Fruit fly (Drosophila melanogaster) whole organism, embryonic: ENCODE data around the gene ps.

Experiments
- CG10543 ChIP-seq: fragments of 200-800 bp; sonication (Bioruptor generic); optimal IDR thresholded peaks from 3 replicates; lab custom pipeline; 2017; ENCODE audit warnings: missing biosample characterization, mild to moderate bottlenecking, missing genetic modification characterization, moderate library complexity
- CG12104 ChIP-seq: fragments of 200-800 bp; sonication (Bioruptor generic); optimal IDR thresholded peaks from 3 replicates; lab custom pipeline; 2016; ENCODE audit warnings: missing biosample characterization, missing genetic modification characterization
- CG12769 ChIP-seq: fragments of 200-800 bp; sonication (Bioruptor generic); optimal IDR thresholded peaks from 2 replicates; lab custom pipeline; 2019; ENCODE audit warnings: missing biosample characterization, mild to moderate bottlenecking, missing genetic modification characterization, moderate library complexity
- CG13624 ChIP-seq: fragments of 200-800 bp; sonication (Bioruptor generic); optimal IDR thresholded peaks from 2 replicates; lab custom pipeline; 2016; ENCODE audit warnings: missing biosample characterization, missing genetic modification characterization
- CG14050 ChIP-seq: fragments of 200-800 bp; sonication (Bioruptor generic); IDR thresholded peaks from 3 replicates; pipeline ENCODE4 v1.3.6; 2022; ENCODE audit warnings: missing biosample characterization, missing genetic modification characterization
- CG14965 ChIP-seq: fragments of 200-800 bp; sonication (Bioruptor generic); optimal IDR thresholded peaks from 2 replicates; lab custom pipeline; 2016; ENCODE audit warnings: missing biosample characterization, missing genetic modification characterization, borderline replicate concordance
- CG15073 ChIP-seq: fragments of 200-800 bp; sonication (Bioruptor generic); optimal IDR thresholded peaks from 2 replicates; lab custom pipeline; 2016; ENCODE audit warnings: missing biosample characterization, missing genetic modification characterization
- CG15601 ChIP-seq: fragments of 200-800 bp; sonication (Bioruptor generic); optimal IDR thresholded peaks from 3 replicates; lab custom pipeline; 2019; ENCODE audit warnings: missing biosample characterization, mild to moderate bottlenecking, missing genetic modification characterization, moderate library complexity
- CG1602 ChIP-seq: fragments of 200-800 bp; sonication (Bioruptor generic); optimal IDR thresholded peaks from 3 replicates; lab custom pipeline; 2016; ENCODE audit warnings: missing biosample characterization, missing genetic modification characterization
- CG18476 ChIP-seq: fragments of 200-800 bp; sonication (Bioruptor generic); optimal IDR thresholded peaks from 2 replicates; lab custom pipeline; 2016; ENCODE audit warnings: missing biosample characterization, mild to moderate bottlenecking, missing genetic modification characterization
- CG18764 ChIP-seq: fragments of 200-800 bp; sonication (Bioruptor generic); optimal IDR thresholded peaks from 3 replicates; lab custom pipeline; 2016; ENCODE audit warnings: missing biosample characterization, missing genetic modification characterization
- CG34224 ChIP-seq: fragments of 200-800 bp; sonication (Bioruptor generic); IDR thresholded peaks from 3 replicates; pipeline ENCODE4 v1.3.6; 2022; ENCODE audit warnings: missing biosample characterization, missing genetic modification characterization; ENCODE audit not compliant: partially characterized antibody
- CG3726 ChIP-seq: fragments of 200-800 bp; sonication (Bioruptor generic); IDR thresholded peaks from 3 replicates; pipeline ENCODE4, ENCODE4 v1.3.6; 2022; ENCODE audit warnings: missing biosample characterization, missing genetic modification characterization
- CG6254 ChIP-seq: fragments of 200-800 bp; sonication (Bioruptor generic); optimal IDR thresholded peaks from 3 replicates; lab custom pipeline; 2017; ENCODE audit warnings: mild to moderate bottlenecking, missing biosample characterization, missing genetic modification reagents, missing genetic modification characterization
- CG6272 ChIP-seq: fragments of 200-800 bp; sonication (Bioruptor generic); IDR thresholded peaks from 2 replicates; pipeline ENCODE4 v1.3.6; 2022; ENCODE audit warnings: missing biosample characterization, missing genetic modification characterization
- CG7372 ChIP-seq: fragments of 200-800 bp; sonication (Bioruptor generic); IDR thresholded peaks from 2 replicates; pipeline ENCODE4 v1.3.6; 2022; ENCODE audit warnings: missing biosample characterization, missing genetic modification characterization
- CG7786 ChIP-seq: fragments of 200-800 bp; sonication (Bioruptor generic); optimal IDR thresholded peaks from 2 replicates; lab custom pipeline; 2016; ENCODE audit warnings: missing biosample characterization, missing genetic modification characterization
- CG8089 ChIP-seq: fragments of 200-800 bp; sonication (Bioruptor generic); optimal IDR thresholded peaks from 3 replicates; lab custom pipeline; 2016; ENCODE audit warnings: missing biosample characterization, missing genetic modification characterization
- CG8388 ChIP-seq: fragments of 200-800 bp; sonication (Bioruptor generic); optimal IDR thresholded peaks from 2 replicates; lab custom pipeline; 2019; ENCODE audit warnings: missing biosample characterization, mild to moderate bottlenecking, missing genetic modification characterization, moderate library complexity
- CG9797 ChIP-seq: fragments of 200-800 bp; sonication (Bioruptor generic); optimal IDR thresholded peaks from 3 replicates; lab custom pipeline; 2018; ENCODE audit warnings: missing biosample characterization, mild to moderate bottlenecking, missing genetic modification characterization
- D ChIP-seq, 2 experiments: fragments of 200-800 bp in 1 of 2; fragments of >200 bp in 1 of 2; sonication (Bioruptor generic) in 1 of 2; optimal IDR thresholded peaks; 2 replicates in 1 of 2; 3 replicates in 1 of 2; lab custom pipeline; 2017; ENCODE audit warnings: mild to moderate bottlenecking in 1 of 2, missing biosample characterization in 1 of 2, missing genetic modification characterization in 1 of 2, missing genetic modification reagents in 1 of 2
- Dfd ChIP-seq, 2 experiments: fragments of >200 bp; optimal IDR thresholded peaks; 2 replicates each; lab custom pipeline; 2017; ENCODE audit warnings: missing biosample characterization in 2 of 2, missing genetic modification characterization in 2 of 2
- Doc2 ChIP-seq: fragments of 200-800 bp; sonication (Bioruptor generic); IDR thresholded peaks from 2 replicates; pipeline ENCODE4 v1.3.6; 2022; ENCODE audit warnings: missing biosample characterization, missing genetic modification characterization
- Doc3 ChIP-seq: fragments of 200-800 bp; sonication (Bioruptor generic); IDR thresholded peaks from 3 replicates; pipeline ENCODE4 v1.3.6; 2022; ENCODE audit warnings: missing biosample characterization, missing genetic modification characterization; ENCODE audit not compliant: partially characterized antibody
- Gug ChIP-seq: fragments of 200-800 bp; sonication (Bioruptor generic); IDR thresholded peaks from 4 replicates; pipeline ENCODE4 v1.3.6; 2022; ENCODE audit warnings: missing biosample characterization, missing genetic modification characterization
- H15 ChIP-seq: fragments of 200-800 bp; sonication (Bioruptor generic); IDR thresholded peaks from 3 replicates; pipeline ENCODE4 v1.3.6; 2022; ENCODE audit warnings: missing biosample characterization, missing genetic modification characterization
- HLHmδ ChIP-seq: fragments of 200-800 bp; sonication (Bioruptor generic); optimal IDR thresholded peaks from 2 replicates; lab custom pipeline; 2018; ENCODE audit warnings: missing biosample characterization, mild to moderate bottlenecking, missing genetic modification characterization, moderate library complexity
- Hand ChIP-seq: fragments of 200-800 bp; sonication (Bioruptor generic); optimal IDR thresholded peaks from 2 replicates; lab custom pipeline; 2017; ENCODE audit warnings: mild to moderate bottlenecking, missing biosample characterization, missing genetic modification reagents, missing genetic modification characterization
- Hr51 ChIP-seq, 2 experiments: fragments of 200-800 bp; sonication (Bioruptor generic); optimal IDR thresholded peaks; 2 replicates in 1 of 2; 3 replicates in 1 of 2; lab custom pipeline; 2016 to 2018; ENCODE audit warnings: missing biosample characterization in 2 of 2, missing genetic modification characterization in 2 of 2, mild to moderate bottlenecking in 1 of 2, moderate library complexity in 1 of 2
- Hr78 ChIP-seq, 2 experiments: fragments of 200-800 bp in 1 of 2; fragments of >200 bp in 1 of 2; sonication (Bioruptor generic) in 1 of 2; optimal IDR thresholded peaks; 2 replicates each; lab custom pipeline; 2017 to 2019; ENCODE audit warnings: missing biosample characterization in 2 of 2, missing genetic modification characterization in 2 of 2, mild to moderate bottlenecking in 1 of 2, moderate library complexity in 1 of 2
- Meics ChIP-seq: fragments of 200-800 bp; sonication (Bioruptor generic); optimal IDR thresholded peaks from 2 replicates; lab custom pipeline; 2017; ENCODE audit warnings: missing biosample characterization, mild to moderate bottlenecking, missing genetic modification characterization
- Pdp1 ChIP-seq, 2 experiments: fragments of 200-800 bp; sonication (Bioruptor generic); optimal IDR thresholded peaks; 3 replicates each; lab custom pipeline; 2016; ENCODE audit warnings: missing biosample characterization in 2 of 2, missing genetic modification characterization in 2 of 2, mild to moderate bottlenecking in 1 of 2, moderate library complexity in 1 of 2
- Sox100B ChIP-seq: fragments of 200-800 bp; sonication (Bioruptor generic); optimal IDR thresholded peaks from 3 replicates; lab custom pipeline; 2018; ENCODE audit warnings: missing biosample characterization, mild to moderate bottlenecking, missing genetic modification characterization
- Tbp ChIP-seq: fragments of >200 bp; optimal IDR thresholded peaks from 2 replicates; lab custom pipeline; 2018; ENCODE audit warnings: missing biosample characterization, missing genetic modification characterization
- bsh ChIP-seq, 2 experiments: fragments of 200-800 bp; sonication (Bioruptor generic); optimal IDR thresholded peaks; 2 replicates each; lab custom pipeline; 2017 to 2018; ENCODE audit warnings: mild to moderate bottlenecking in 2 of 2, missing biosample characterization in 2 of 2, missing genetic modification characterization in 2 of 2, moderate library complexity in 1 of 2
- cg ChIP-seq: fragments of 200-800 bp; sonication (Bioruptor generic); optimal IDR thresholded peaks from 3 replicates; lab custom pipeline; 2019; ENCODE audit warnings: missing biosample characterization, mild to moderate bottlenecking, missing genetic modification characterization, moderate library complexity
- ems ChIP-seq: fragments of 200-800 bp; sonication (Bioruptor generic); optimal IDR thresholded peaks from 3 replicates; lab custom pipeline; 2016; ENCODE audit warnings: missing biosample characterization, missing genetic modification characterization
- fd64A ChIP-seq: fragments of 200-800 bp; sonication (Bioruptor generic); optimal IDR thresholded peaks from 3 replicates; lab custom pipeline; 2018; ENCODE audit warnings: missing biosample characterization, mild to moderate bottlenecking, missing genetic modification characterization
- fru ChIP-seq: fragments of >200 bp; optimal IDR thresholded peaks from 2 replicates; lab custom pipeline; 2017
- gfzf ChIP-seq: fragments of 200-800 bp; sonication (Bioruptor generic); optimal IDR thresholded peaks from 2 replicates; lab custom pipeline; 2016; ENCODE audit warnings: missing biosample characterization, mild to moderate bottlenecking, missing genetic modification characterization, moderate library complexity
- gsb-n ChIP-seq: fragments of 200-800 bp; sonication (Bioruptor generic); optimal IDR thresholded peaks from 3 replicates; lab custom pipeline; 2018; ENCODE audit warnings: missing biosample characterization, mild to moderate bottlenecking, missing genetic modification characterization
- gt ChIP-seq: fragments of 200-800 bp; sonication (Bioruptor generic); IDR thresholded peaks from 2 replicates; pipeline ENCODE4 v1.3.6; 2022; ENCODE audit warnings: missing biosample characterization, missing genetic modification characterization
- ken ChIP-seq: fragments of 200-800 bp; sonication (Bioruptor generic); IDR thresholded peaks from 3 replicates; pipeline ENCODE4 v1.3.6; 2022; ENCODE audit warnings: missing biosample characterization, missing genetic modification characterization
- lola ChIP-seq, 3 experiments: fragments of >200 bp in 2 of 3; fragments of 200-800 bp in 1 of 3; sonication (Bioruptor generic) in 1 of 3; optimal IDR thresholded peaks; 2 replicates each; lab custom pipeline; 2017 to 2019; ENCODE audit warnings: missing biosample characterization in 3 of 3, missing genetic modification characterization in 3 of 3, mild to moderate bottlenecking in 1 of 3, moderate library complexity in 1 of 3
- nmo ChIP-seq: fragments of 200-800 bp; sonication (Bioruptor generic); optimal IDR thresholded peaks from 2 replicates; lab custom pipeline; 2018; ENCODE audit warnings: missing biosample characterization, mild to moderate bottlenecking, missing genetic modification characterization, moderate library complexity
- oc ChIP-seq: fragments of 200-800 bp; sonication (Bioruptor generic); optimal IDR thresholded peaks from 2 replicates; lab custom pipeline; 2018; ENCODE audit warnings: missing biosample characterization, mild to moderate bottlenecking, missing genetic modification characterization, moderate library complexity
- pb ChIP-seq: fragments of 200-800 bp; sonication (Bioruptor generic); optimal IDR thresholded peaks from 3 replicates; lab custom pipeline; 2016; ENCODE audit warnings: missing biosample characterization, missing genetic modification characterization
- twi ChIP-seq: fragments of 200-800 bp; optimal IDR thresholded peaks from 2 replicates; lab custom pipeline; 2019; ENCODE audit warnings: missing biosample characterization, mild to moderate bottlenecking, missing genetic modification characterization, moderate library complexity
- tx ChIP-seq: fragments of 200-800 bp; sonication (Bioruptor generic); optimal IDR thresholded peaks from 2 replicates; lab custom pipeline; 2016; ENCODE audit warnings: missing biosample characterization, missing genetic modification characterization

ps gene

dm6 chr3R:9401127-9401603 lies 16.6 kb upstream of the ps start, which contains the start of the genes RpL34b and CG8132 (continued):
- TF ChIP-seq nmo (GFP tag; lab: Kevin White, UChicago) (peak; percentile 95), CG15601 (tag; lab: Kevin White, UChicago) (peak; percentile 92), gfzf (GFP tag; lab: Kevin White, UChicago) (peak; percentile 45), tx (GFP tag; lab: Kevin White, UChicago) (peak; percentile 95), CG6272 (GFP tag; lab: Robert Waterston, UW) (peak; percentile 94), Doc2 (peak; percentile 89), CG18476 (GFP tag; lab: Kevin White, UChicago) (peak; percentile 90), oc (tag; lab: Kevin White, UChicago) (peak; percentile 91), Meics (GFP tag; lab: Kevin White, UChicago) (peak; percentile 96), Dfd (GFP tag; optimal IDR thresholded peaks at IDR 0.05; lab: Kevin White, UChicago) (no peak), CG6254 (GFP tag; lab: Kevin White, UChicago) (peak; percentile 79), CG13624 (peak; percentile 97), Hr78 (GFP tag; optimal IDR thresholded peaks at IDR 0.05; lab: Kevin White, UChicago) (no peak), CG7786 (GFP tag; lab: Kevin White, UChicago) (peak; percentile 95), Sox100B (GFP tag; lab: Kevin White, UChicago) (no peak), CG15073 (GFP tag; lab: Kevin White, UChicago) (peak; percentile 70), ems (GFP tag; lab: Kevin White, UChicago) (peak; percentile 96), pb (GFP tag; lab: Kevin White, UChicago) (peak; percentile 91), gt (GFP tag; lab: Robert Waterston, UW) (peak; percentile 93), Tbp (peak; percentile 33), CG7372 (peak; percentile 93), H15 (GFP tag; lab: Robert Waterston, UW) (peak; percentile 94), CG12104 (GFP tag; lab: Kevin White, UChicago) (peak; percentile 94), Doc3 (GFP tag; lab: Robert Waterston, UW) (no peak), CG9797 (peak; percentile 59), ken (GFP tag; lab: Robert Waterston, UW) (peak; percentile 98), CG14050 (peak; percentile 85), CG10543 (GFP tag; lab: Kevin White, UChicago) (peak; percentile 99), D (optimal IDR thresholded peaks at IDR 0.05; lab: Kevin White, UChicago) (no peak), D (GFP tag; optimal IDR thresholded peaks at IDR 0.05; lab: Kevin White, UChicago) (peak; percentile 83), lola (GFP tag; optimal IDR thresholded peaks at IDR 0.05; lab: Kevin White, UChicago) (peak in 1 of 3 experiments; percentile 92), CG34224 (GFP tag; lab: Robert Waterston, UW) (no peak), twi (tag; lab: Kevin White, UChicago) (peak; percentile 92), CG12769 (tag; lab: Kevin White, UChicago) (no peak), Hr51 (GFP tag; optimal IDR thresholded peaks at IDR 0.05; lab: Kevin White, UChicago) (peak; percentile 94 to 97), bsh (GFP tag; optimal IDR thresholded peaks at IDR 0.05; lab: Kevin White, UChicago) (peak; percentile 47 to 93), CG3726 (GFP tag; lab: Robert Waterston, UW) (peak; percentile 89), fru (lab: Kevin White, UChicago) (no peak), CG14965 (peak; percentile 60), Pdp1 (GFP tag; optimal IDR thresholded peaks at IDR 0.05; lab: Kevin White, UChicago) (peak; percentile 94 to 97), gsb-n (peak; percentile 94), cg (GFP tag; lab: Kevin White, UChicago) (no peak), Hand (peak; percentile 85), HLHmδ (peak; percentile 96), Gug (GFP tag; lab: Robert Waterston, UW) (peak; percentile 98), fd64A (GFP tag; lab: Kevin White, UChicago) (peak; percentile 85), CG8089 (GFP tag; lab: Kevin White, UChicago) (peak; percentile 94), CG18764 (peak; percentile 94), CG8388 (GFP tag; lab: Kevin White, UChicago) (peak; percentile 94), CG1602 (GFP tag; lab: Kevin White, UChicago) (peak; percentile 96)
